Fruit fly (Drosophila melanogaster): Measurements from ENCODE around the gene CG46466.

CG46466 gene

DNA sequence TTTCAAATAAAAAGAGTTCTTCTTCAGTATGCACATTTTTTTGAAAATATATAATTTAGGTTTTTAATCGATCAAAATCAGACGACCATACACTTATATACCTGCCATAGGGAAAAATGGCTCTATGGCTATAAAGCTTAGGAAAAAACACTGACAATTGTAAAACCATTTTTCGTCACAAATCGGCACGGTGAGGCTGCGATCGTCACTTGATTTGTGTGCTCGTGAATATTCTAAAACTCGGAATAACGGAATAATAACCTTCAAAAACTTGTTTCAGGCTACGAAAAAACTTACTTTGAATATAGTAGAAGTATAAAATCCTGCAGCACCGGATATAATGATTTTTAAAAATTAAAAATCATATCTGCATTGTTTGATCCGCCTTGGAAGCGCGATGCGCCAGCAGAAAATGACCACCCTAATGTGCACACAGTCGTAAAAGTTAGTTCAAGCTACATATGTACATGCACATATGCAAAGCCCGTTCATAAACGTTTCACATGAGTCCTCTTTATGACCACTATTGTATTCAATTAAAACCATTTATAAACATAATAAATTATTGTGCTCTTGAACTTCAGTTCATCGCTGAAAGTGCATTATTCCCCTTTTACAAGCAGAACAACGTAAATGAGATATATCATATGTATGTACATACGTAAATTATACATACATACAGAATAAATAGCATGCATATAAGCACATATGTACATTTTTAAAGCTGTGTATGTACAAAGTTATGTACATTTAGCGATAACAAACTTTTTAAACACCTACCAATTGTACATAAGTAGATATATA, 32.2 kb upstream of the CG46466 start (continued):
- TF ChIP-seq Dll (GFP tag; IDR thresholded peaks at IDR 0.05; ENCODE audit: partially characterized antibody) (no peak), Vsx1 (GFP tag; optimal IDR thresholded peaks at IDR 0.05) (no peak), CG17186 (GFP tag; optimal IDR thresholded peaks at IDR 0.05) (no peak), dpn (GFP tag; optimal IDR thresholded peaks at IDR 0.05) (peak in 1 of 2 experiments; percentile 22), pho (GFP tag; optimal IDR thresholded peaks at IDR 0.05) (no peak), tgo (GFP tag; IDR thresholded peaks at IDR 0.05) (no peak), pb (GFP tag; optimal IDR thresholded peaks at IDR 0.05) (no peak), CG4820 (GFP tag; optimal IDR thresholded peaks at IDR 0.05) (peak; percentile 3), pfk (GFP tag; optimal IDR thresholded peaks at IDR 0.05) (no peak), chm (GFP tag; IDR thresholded peaks at IDR 0.05) (no peak), CG4424 (GFP tag; optimal IDR thresholded peaks at IDR 0.05) (peak; percentile 4), CG34422 (GFP tag; IDR thresholded peaks at IDR 0.05) (no peak)

DNA sequence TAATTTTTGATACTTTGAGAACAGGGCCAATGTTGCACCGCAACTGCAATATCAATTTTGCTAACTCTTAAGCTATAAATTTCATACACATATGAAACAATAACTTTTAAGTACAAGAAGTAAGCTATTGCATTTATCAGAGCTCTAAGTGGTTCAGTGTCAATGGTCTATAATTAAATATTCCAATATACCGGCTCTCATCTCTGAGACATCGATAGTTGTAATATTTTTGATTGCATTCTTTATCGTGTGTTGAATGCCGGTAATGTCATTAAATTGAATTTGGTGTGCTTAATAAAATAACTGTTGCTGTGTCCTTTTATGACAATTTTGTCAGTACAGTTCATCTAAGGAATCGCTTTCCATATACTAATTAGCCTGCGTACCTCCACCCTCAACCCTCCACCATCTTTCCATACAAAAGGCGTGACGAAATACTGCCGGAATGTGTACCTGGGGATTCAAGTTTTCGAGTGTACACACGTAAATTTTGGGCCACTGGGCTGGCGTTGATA, 8.0 kb upstream of the CG46466 start, which contains the start of gene CG11360:
Gene CG11360, plus strand, starts transcription at position 238 of the 515 bp plus-strand sequence.
- TF ChIP-seq vvl (GFP tag; IDR thresholded peaks at IDR 0.05) (no peak), CG2889 (GFP tag; IDR thresholded peaks at IDR 0.05) (no peak), Max (GFP tag; optimal IDR thresholded peaks at IDR 0.05) (no peak), CG32772 (GFP tag; IDR thresholded peaks at IDR 0.05) (no peak), Meics (GFP tag; optimal IDR thresholded peaks at IDR 0.05) (no peak), Mad (GFP tag; optimal IDR thresholded peaks at IDR 0.05) (no peak), Elba2 (GFP tag; optimal IDR thresholded peaks at IDR 0.05) (no peak), CG14441 (GFP tag; IDR thresholded peaks at IDR 0.05) (peak; percentile 34; the same call in 1 of the 2 replicates), scrt (GFP tag; optimal IDR thresholded peaks at IDR 0.05) (peak; percentile 47), CG17361 (GFP tag; IDR thresholded peaks at IDR 0.05) (0 out of 3 replicates have a peak, but pooled peaks have one; percentile 38), unpg (GFP tag; optimal IDR thresholded peaks at IDR 0.05) (no peak), fd102C (GFP tag; optimal IDR thresholded peaks at IDR 0.05) (no peak), ERR (GFP tag; optimal IDR thresholded peaks at IDR 0.05) (peak; percentile 1), Lim3 (GFP tag; IDR thresholded peaks at IDR 0.05) (no peak), gsb-n (tag; optimal IDR thresholded peaks at IDR 0.05) (peak; percentile 83), dan (GFP tag; IDR thresholded peaks at IDR 0.05) (no peak), CG32532 (GFP tag; IDR thresholded peaks at IDR 0.05) (no peak), CG13287 (GFP tag; IDR thresholded peaks at IDR 0.05; ENCODE audit: partially characterized antibody) (peak; percentile 32; the same call in 1 of the 2 replicates), Dek (tag; optimal IDR thresholded peaks at IDR 0.05) (no peak), CG1603 (tag; optimal IDR thresholded peaks at IDR 0.05) (peak; percentile 95), inv (GFP tag; IDR thresholded peaks at IDR 0.05; ENCODE audit: partially characterized antibody) (peak; percentile 43; the same call in 1 of the 2 replicates), pros (GFP tag; optimal IDR thresholded peaks at IDR 0.05) (peak; percentile 73), fd64A (GFP tag; optimal IDR thresholded peaks at IDR 0.05) (no peak), gt (GFP tag; IDR thresholded peaks at IDR 0.05) (no peak), HLHmδ (GFP tag; optimal IDR thresholded peaks at IDR 0.05) (no peak), pfk (GFP tag; optimal IDR thresholded peaks at IDR 0.05) (peak; percentile 67), CG11504 (tag; optimal IDR thresholded peaks at IDR 0.05) (no peak), Opbp (GFP tag; IDR thresholded peaks at IDR 0.05; ENCODE audit: partially characterized antibody) (no peak; the same call in 1 of the 3 replicates), Dfd (GFP tag; optimal IDR thresholded peaks at IDR 0.05) (peak in 1 of 2 experiments; percentile 69), CG2712 (tag; optimal IDR thresholded peaks at IDR 0.05) (peak; percentile 25), Dad (GFP tag; optimal IDR thresholded peaks at IDR 0.05) (no peak), CG3065 (GFP tag; optimal IDR thresholded peaks at IDR 0.05) (no peak), ap (GFP tag; IDR thresholded peaks at IDR 0.05) (no peak), CG33557 (GFP tag; optimal IDR thresholded peaks at IDR 0.05) (no peak), sd (tag; optimal IDR thresholded peaks at IDR 0.05) (peak; percentile 97), Hr78 (GFP tag; optimal IDR thresholded peaks at IDR 0.05) (no peak), CG12155 (GFP tag; optimal IDR thresholded peaks at IDR 0.05) (no peak)

Measured in whole organism, embryonic.